Fruit fly (Drosophila melanogaster) whole organism, embryonic: ENCODE data around the gene CG15382.

Source experiments
- Aef1 ChIP-seq: fragments of 200-800 bp; sonication (Bioruptor generic); IDR thresholded peaks from 3 replicates; pipeline ENCODE4 v1.3.6; 2022; ENCODE audit warnings: missing biosample characterization, missing genetic modification characterization
- Asciz ChIP-seq: fragments of 200-800 bp; sonication (Bioruptor generic); optimal IDR thresholded peaks from 2 replicates; lab custom pipeline; 2017; ENCODE audit warnings: missing biosample characterization, mild to moderate bottlenecking, missing genetic modification characterization, missing genetic modification reagents
- Atf6 ChIP-seq: fragments of 200-800 bp; sonication (Bioruptor generic); IDR thresholded peaks from 2 replicates; pipeline ENCODE4 v1.3.6; 2022; ENCODE audit warnings: missing biosample characterization, missing genetic modification characterization
- CG10979 ChIP-seq: fragments of 200-800 bp; sonication (Bioruptor generic); optimal IDR thresholded peaks from 2 replicates; lab custom pipeline; 2018; ENCODE audit warnings: missing biosample characterization, mild to moderate bottlenecking, missing genetic modification characterization, moderate library complexity
- CG13296 ChIP-seq: fragments of 200-800 bp; sonication (Bioruptor generic); optimal IDR thresholded peaks from 3 replicates; lab custom pipeline; 2018; ENCODE audit warnings: missing biosample characterization, mild to moderate bottlenecking, missing genetic modification characterization
- CG2678 ChIP-seq: fragments of 200-800 bp; sonication (Bioruptor generic); optimal IDR thresholded peaks from 3 replicates; lab custom pipeline; 2019; ENCODE audit warnings: missing biosample characterization, mild to moderate bottlenecking, missing genetic modification characterization, moderate library complexity
- CG32767 ChIP-seq: fragments of 200-800 bp; sonication (Bioruptor generic); IDR thresholded peaks from 2 replicates; pipeline ENCODE4 v1.3.6; 2022; ENCODE audit warnings: missing biosample characterization, missing genetic modification characterization
- CG3847 ChIP-seq: fragments of 200-800 bp; sonication (Bioruptor generic); IDR thresholded peaks from 2 replicates; pipeline ENCODE4 v1.3.6; 2022; ENCODE audit warnings: missing biosample characterization, missing genetic modification characterization
- CG4424 ChIP-seq: fragments of 200-800 bp; sonication (Bioruptor generic); optimal IDR thresholded peaks from 3 replicates; lab custom pipeline; 2016; ENCODE audit warnings: missing biosample characterization, missing genetic modification characterization
- CG4617 ChIP-seq: fragments of 200-800 bp; sonication (Bioruptor generic); optimal IDR thresholded peaks from 3 replicates; lab custom pipeline; 2016; ENCODE audit warnings: missing biosample characterization, missing genetic modification characterization, borderline replicate concordance
- CG4854 ChIP-seq: fragments of 200-800 bp; sonication (Bioruptor generic); optimal IDR thresholded peaks from 2 replicates; lab custom pipeline; 2016; ENCODE audit warnings: missing biosample characterization, missing genetic modification characterization, inconsistent platforms
- CG5953 ChIP-seq: fragments of 200-800 bp; sonication (Bioruptor generic); IDR thresholded peaks from 2 replicates; pipeline ENCODE4 v1.3.6; 2022; ENCODE audit warnings: missing biosample characterization, missing genetic modification characterization
- CG6272 ChIP-seq: fragments of 200-800 bp; sonication (Bioruptor generic); IDR thresholded peaks from 2 replicates; pipeline ENCODE4 v1.3.6; 2022; ENCODE audit warnings: missing biosample characterization, missing genetic modification characterization
- CG6683 ChIP-seq: fragments of 200-800 bp; sonication (Bioruptor generic); optimal IDR thresholded peaks from 2 replicates; lab custom pipeline; 2017; ENCODE audit warnings: missing biosample characterization, mild to moderate bottlenecking, missing genetic modification characterization, missing genetic modification reagents
- CG7556 ChIP-seq: fragments of 200-800 bp; sonication (Bioruptor generic); optimal IDR thresholded peaks from 2 replicates; lab custom pipeline; 2017; ENCODE audit warnings: missing biosample characterization, mild to moderate bottlenecking, missing genetic modification characterization
- CG8290 ChIP-seq, 3 experiments: fragments of 200-800 bp; sonication (Bioruptor generic); optimal IDR thresholded peaks; 2 replicates each; lab custom pipeline; 2016 to 2019; ENCODE audit warnings: missing biosample characterization in 3 of 3, missing genetic modification characterization in 3 of 3, mild to moderate bottlenecking in 2 of 3, moderate library complexity in 1 of 3
- CG9609 ChIP-seq: fragments of 200-800 bp; sonication (Bioruptor generic); optimal IDR thresholded peaks from 3 replicates; lab custom pipeline; 2016; ENCODE audit warnings: missing biosample characterization, missing genetic modification characterization
- E2f2 ChIP-seq: fragments of 200-800 bp; sonication (Bioruptor generic); IDR thresholded peaks from 2 replicates; pipeline ENCODE4 v1.3.6; 2022; ENCODE audit warnings: missing biosample characterization, missing genetic modification characterization
- Ets65A ChIP-seq: fragments of 200-800 bp; sonication (Bioruptor generic); peaks from one replicate; lab custom pipeline; 2016; ENCODE audit warnings: missing biosample characterization, missing genetic modification characterization
- Max ChIP-seq: fragments of 200-800 bp; sonication (Bioruptor generic); optimal IDR thresholded peaks from 2 replicates; lab custom pipeline; 2016; ENCODE audit warnings: missing biosample characterization, mild to moderate bottlenecking, missing genetic modification characterization
- NC2β ChIP-seq: fragments of 200-800 bp; sonication (Bioruptor generic); optimal IDR thresholded peaks from 2 replicates; lab custom pipeline; 2016; ENCODE audit warnings: missing biosample characterization, missing genetic modification characterization
- Neu2 ChIP-seq: fragments of 200-800 bp; sonication (Bioruptor generic); optimal IDR thresholded peaks from 3 replicates; lab custom pipeline; 2016; ENCODE audit warnings: missing biosample characterization, missing genetic modification characterization, borderline replicate concordance
- Nf-YB ChIP-seq: fragments of 200-800 bp; sonication (Bioruptor generic); optimal IDR thresholded peaks from 3 replicates; lab custom pipeline; 2019; ENCODE audit warnings: missing biosample characterization, mild to moderate bottlenecking, missing genetic modification characterization, moderate library complexity
- NfI ChIP-seq: fragments of 200-800 bp; sonication (Bioruptor generic); optimal IDR thresholded peaks from 3 replicates; lab custom pipeline; 2018; ENCODE audit warnings: missing biosample characterization, mild to moderate bottlenecking, missing genetic modification characterization, moderate library complexity
- Rx ChIP-seq: fragments of 200-800 bp; sonication (Bioruptor generic); IDR thresholded peaks from 2 replicates; pipeline ENCODE4 v1.3.6; 2022; ENCODE audit warnings: missing biosample characterization, missing genetic modification characterization
- Six4 ChIP-seq: fragments of 200-800 bp; sonication (Bioruptor generic); optimal IDR thresholded peaks from 2 replicates; lab custom pipeline; 2016; ENCODE audit warnings: missing biosample characterization, missing genetic modification characterization
- Taf1 ChIP-seq: fragments of 200-800 bp; sonication (Bioruptor generic); IDR thresholded peaks from 2 replicates; pipeline ENCODE4 v1.3.6; 2022; ENCODE audit warnings: missing biosample characterization, missing genetic modification characterization
- Xbp1 ChIP-seq: fragments of 200-800 bp; sonication (Bioruptor generic); optimal IDR thresholded peaks from 3 replicates; lab custom pipeline; 2016; ENCODE audit warnings: missing biosample characterization, mild to moderate bottlenecking, missing genetic modification characterization
- ac ChIP-seq: fragments of 200-800 bp; sonication (Bioruptor generic); optimal IDR thresholded peaks from 3 replicates; lab custom pipeline; 2017; ENCODE audit warnings: missing biosample characterization, mild to moderate bottlenecking, missing genetic modification characterization
- ap ChIP-seq: fragments of 200-800 bp; sonication (Bioruptor generic); IDR thresholded peaks from 2 replicates; pipeline ENCODE4 v1.3.6; 2022; ENCODE audit warnings: missing biosample characterization, missing genetic modification characterization
- az2 ChIP-seq: fragments of 200-800 bp; sonication (Bioruptor generic); optimal IDR thresholded peaks from 3 replicates; lab custom pipeline; 2016; ENCODE audit warnings: missing biosample characterization, missing genetic modification characterization
- bcd ChIP-seq: fragments of 200-800 bp; sonication (Bioruptor generic); optimal IDR thresholded peaks from 2 replicates; lab custom pipeline; 2017; ENCODE audit warnings: missing biosample characterization, mild to moderate bottlenecking, missing genetic modification characterization
- bsh ChIP-seq, 2 experiments: fragments of 200-800 bp; sonication (Bioruptor generic); optimal IDR thresholded peaks; 2 replicates each; lab custom pipeline; 2017 to 2018; ENCODE audit warnings: mild to moderate bottlenecking in 2 of 2, missing biosample characterization in 2 of 2, missing genetic modification characterization in 2 of 2, moderate library complexity in 1 of 2
- dmrt11E ChIP-seq: fragments of 200-800 bp; sonication (Bioruptor generic); optimal IDR thresholded peaks from 3 replicates; lab custom pipeline; 2018; ENCODE audit warnings: missing biosample characterization, mild to moderate bottlenecking, missing genetic modification characterization, moderate library complexity
- en ChIP-seq: fragments of 200-800 bp; sonication (Bioruptor generic); optimal IDR thresholded peaks from 2 replicates; lab custom pipeline; 2016; ENCODE audit warnings: missing biosample characterization, missing genetic modification characterization
- gce ChIP-seq: fragments of 200-800 bp; sonication (Bioruptor generic); IDR thresholded peaks from 3 replicates; pipeline ENCODE4 v1.3.6; 2022; ENCODE audit warnings: missing biosample characterization, missing genetic modification characterization
- gcm ChIP-seq: fragments of 200-800 bp; sonication (Bioruptor generic); optimal IDR thresholded peaks from 2 replicates; lab custom pipeline; 2019; ENCODE audit warnings: missing biosample characterization, mild to moderate bottlenecking, missing genetic modification characterization, moderate library complexity
- ham ChIP-seq: fragments of 200-800 bp; sonication (Bioruptor generic); IDR thresholded peaks from 2 replicates; pipeline ENCODE4 v1.3.6; 2022; ENCODE audit warnings: missing biosample characterization, missing genetic modification characterization
- jumu ChIP-seq: fragments of 200-800 bp; sonication (Bioruptor generic); optimal IDR thresholded peaks from 3 replicates; lab custom pipeline; 2016; ENCODE audit warnings: missing biosample characterization, missing genetic modification characterization
- lilli ChIP-seq: fragments of 200-800 bp; sonication (Bioruptor generic); optimal IDR thresholded peaks from 3 replicates; lab custom pipeline; 2016; ENCODE audit warnings: missing biosample characterization, missing genetic modification characterization
- mld ChIP-seq: fragments of 200-800 bp; sonication (Bioruptor generic); IDR thresholded peaks from 3 replicates; pipeline ENCODE4 v1.3.6; 2022; ENCODE audit warnings: missing biosample characterization, missing genetic modification characterization; ENCODE audit not compliant: partially characterized antibody
- nmo ChIP-seq: fragments of 200-800 bp; sonication (Bioruptor generic); optimal IDR thresholded peaks from 2 replicates; lab custom pipeline; 2018; ENCODE audit warnings: missing biosample characterization, mild to moderate bottlenecking, missing genetic modification characterization, moderate library complexity
- row ChIP-seq: fragments of 200-800 bp; sonication (Bioruptor generic); IDR thresholded peaks from 3 replicates; pipeline ENCODE4 v1.3.6; 2022; ENCODE audit warnings: missing biosample characterization, missing genetic modification characterization
- run ChIP-seq: fragments of 200-800 bp; sonication (Bioruptor generic); optimal IDR thresholded peaks from 3 replicates; lab custom pipeline; 2018; ENCODE audit warnings: missing biosample characterization, mild to moderate bottlenecking, missing genetic modification characterization
- sens-2 ChIP-seq: fragments of 200-800 bp; sonication (Bioruptor generic); IDR thresholded peaks from 2 replicates; pipeline ENCODE4 v1.3.6; 2022; ENCODE audit warnings: missing biosample characterization, missing genetic modification characterization
- shn ChIP-seq: fragments of 200-800 bp; sonication (Bioruptor generic); optimal IDR thresholded peaks from 3 replicates; lab custom pipeline; 2016; ENCODE audit warnings: missing biosample characterization, missing genetic modification characterization
- tap ChIP-seq: fragments of 200-800 bp; optimal IDR thresholded peaks from 3 replicates; lab custom pipeline; 2019; ENCODE audit warnings: missing biosample characterization, mild to moderate bottlenecking, missing genetic modification characterization, moderate library complexity
- vvl ChIP-seq: fragments of 200-800 bp; sonication (Bioruptor generic); IDR thresholded peaks from 2 replicates; pipeline ENCODE4 v1.3.6; 2022; ENCODE audit warnings: missing biosample characterization, missing genetic modification characterization

CG15382 gene

dm6 chr2L:2177312-2177968 is 21.9 kb downstream of the CG15382 start (continued):
- TF ChIP-seq CG4854 (GFP tag; lab: Kevin White, UChicago) (peak; percentile 13), CG6272 (GFP tag; lab: Robert Waterston, UW) (no peak), Taf1 (peak; percentile 45; the same call in 1 of the 2 replicates), E2f2 (GFP tag; lab: Robert Waterston, UW) (peak; percentile 24; the same call in 1 of the 2 replicates), gce (0 out of 3 replicates have a peak, but pooled peaks have one; percentile 8), Neu2 (GFP tag; lab: Kevin White, UChicago) (no peak), CG4617 (peak; percentile 8), Rx (no peak), en (GFP tag; lab: Kevin White, UChicago) (peak; percentile 31), CG13296 (GFP tag; lab: Kevin White, UChicago) (no peak), Asciz (no peak), CG8290 (GFP tag; optimal IDR thresholded peaks at IDR 0.05; lab: Kevin White, UChicago) (no peak), CG8290 (tag; optimal IDR thresholded peaks at IDR 0.05; lab: Kevin White, UChicago) (peak in 1 of 2 experiments; percentile 40), Nf-YB (GFP tag; lab: Kevin White, UChicago) (no peak), NfI (peak; percentile 37), vvl (peak; percentile 66), Atf6 (GFP tag; lab: Robert Waterston, UW) (peak; percentile 58; the same call in 1 of the 2 replicates), ac (GFP tag; lab: Kevin White, UChicago) (no peak), CG10979 (peak; percentile 5), sens-2 (GFP tag; lab: Robert Waterston, UW) (no peak), jumu (GFP tag; lab: Kevin White, UChicago) (peak; percentile 27), CG32767 (GFP tag; lab: Robert Waterston, UW) (0 out of 2 replicates have a peak, but pooled peaks have one; percentile 20), ham (no peak), Six4 (GFP tag; lab: Kevin White, UChicago) (peak; percentile 14), NC2β (peak; percentile 5), row (peak; percentile 68), CG7556 (peak; percentile 34), CG6683 (GFP tag; lab: Kevin White, UChicago) (no peak), Aef1 (GFP tag; lab: Robert Waterston, UW) (0 out of 3 replicates have a peak, but pooled peaks have one; percentile 15), bsh (GFP tag; optimal IDR thresholded peaks at IDR 0.05; lab: Kevin White, UChicago) (peak in 1 of 2 experiments; percentile 46), dmrt11E (tag; lab: Kevin White, UChicago) (peak; percentile 26), lilli (GFP tag; lab: Kevin White, UChicago) (peak; percentile 64), Xbp1 (GFP tag; lab: Kevin White, UChicago) (peak; percentile 48), CG2678 (peak; percentile 53), CG9609 (GFP tag; lab: Kevin White, UChicago) (peak; percentile 28), CG3847 (GFP tag; lab: Robert Waterston, UW) (0 out of 2 replicates have a peak, but pooled peaks have one; percentile 29), shn (GFP tag; lab: Kevin White, UChicago) (peak; percentile 73), run (tag; lab: Kevin White, UChicago) (peak; percentile 8), nmo (GFP tag; lab: Kevin White, UChicago) (peak; percentile 31), Ets65A (peak; percentile 92), CG4424 (GFP tag; lab: Kevin White, UChicago) (peak; percentile 52), az2 (GFP tag; lab: Kevin White, UChicago) (peak; percentile 52), bcd (GFP tag; lab: Kevin White, UChicago) (peak; percentile 47), CG5953 (GFP tag; lab: Robert Waterston, UW) (no peak), mld (no peak), gcm (GFP tag; lab: Kevin White, UChicago) (no peak), ap (no peak), tap (peak; percentile 2), Max (GFP tag; lab: Kevin White, UChicago) (peak; percentile 48)
